Worm (Caenorhabditis elegans): ENCODE measurements around the gene T08B6.4.

The T08B6.4 gene

DNA sequence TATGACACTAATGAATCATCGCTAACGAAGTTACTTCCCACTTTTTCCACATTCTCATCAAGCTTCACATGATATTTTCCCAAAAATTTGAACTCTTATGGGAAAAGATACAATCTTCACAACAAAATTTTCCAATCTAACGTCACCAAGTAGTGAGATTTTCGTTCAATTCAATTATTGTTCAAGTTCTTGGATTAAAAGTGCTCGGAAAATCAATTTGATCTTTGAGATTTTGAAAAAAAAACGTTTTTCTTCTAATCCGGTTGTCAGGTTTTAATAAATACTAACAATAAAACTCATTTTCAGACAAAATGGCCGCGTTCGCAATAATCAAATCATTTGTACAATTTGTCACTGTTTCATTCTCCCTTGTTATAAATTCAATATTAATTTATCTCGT, 28.6 kb downstream of the T08B6.4 start, which contains the start of gene str-153:
str-153 (plus strand) TSS at position 301 of the 400 bp plus-strand sequence.
- no peak for TF ChIP-seq B0336.3 (GFP tag; IDR thresholded peaks at IDR 0.05)

DNA sequence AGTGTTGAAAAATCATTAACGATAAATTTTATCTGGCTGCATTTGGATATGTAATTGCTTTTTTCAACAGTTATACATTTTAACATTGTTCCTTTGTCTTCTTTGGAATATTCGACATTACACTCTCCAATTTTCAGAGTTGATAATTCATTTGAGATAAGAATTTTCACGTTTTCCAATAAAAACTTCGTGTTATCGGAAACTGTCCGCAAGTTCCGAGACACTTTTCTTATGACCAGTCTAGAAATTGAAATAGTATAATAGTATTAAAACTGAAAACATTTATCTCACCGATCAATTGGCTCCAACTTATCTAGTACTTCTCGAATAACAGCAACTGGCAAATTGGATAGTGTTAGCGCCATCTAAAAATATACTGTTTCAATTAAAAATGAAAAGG, 32.2 kb downstream of the T08B6.4 start, which contains the start of gene fbxa-86:
fbxa-86 (minus strand) TSS at position 367 of the 400 bp plus-strand sequence.
- TF ChIP-seq xnd-1 (tag; optimal IDR thresholded peaks at IDR 0.05) (no peak), ekl-4 (GFP tag; IDR thresholded peaks at IDR 0.05) (no peak), tbx-9 (tag; optimal IDR thresholded peaks at IDR 0.05; ENCODE audit: borderline replicate concordance) (no peak), unc-130 (GFP tag; optimal IDR thresholded peaks at IDR 0.05) (no peak), lin-40 (tag; optimal IDR thresholded peaks at IDR 0.05) (no peak), B0019.2 (GFP tag; conservative IDR thresholded peaks at IDR 0.05) (no peak), K12H6.12 (tag; optimal IDR thresholded peaks at IDR 0.05) (no peak), sea-2 (GFP tag; IDR thresholded peaks at IDR 0.05) (no peak), F33H1.4 (GFP tag; IDR thresholded peaks at IDR 0.05) (no peak), ceh-58 (GFP tag; IDR thresholded peaks at IDR 0.05) (no peak), hmg-1.2 (GFP tag; IDR thresholded peaks at IDR 0.05) (no peak), efl-1 (GFP tag; optimal IDR thresholded peaks at IDR 0.05) (no peak), lir-1 (GFP tag; conservative IDR thresholded peaks at IDR 0.05) (no peak), mcd-1 (GFP tag; IDR thresholded peaks at IDR 0.05) (no peak), let-607 (tag; optimal IDR thresholded peaks at IDR 0.05) (no peak), dox-1 (GFP tag; IDR thresholded peaks at IDR 0.05) (no peak), ceh-27 (GFP tag; optimal IDR thresholded peaks at IDR 0.05) (no peak), Y53F4B.3 (GFP tag; IDR thresholded peaks at IDR 0.05) (no peak), ztf-3 (GFP tag; optimal IDR thresholded peaks at IDR 0.05) (no peak), athp-1 (tag; optimal IDR thresholded peaks at IDR 0.05) (no peak)

DNA sequence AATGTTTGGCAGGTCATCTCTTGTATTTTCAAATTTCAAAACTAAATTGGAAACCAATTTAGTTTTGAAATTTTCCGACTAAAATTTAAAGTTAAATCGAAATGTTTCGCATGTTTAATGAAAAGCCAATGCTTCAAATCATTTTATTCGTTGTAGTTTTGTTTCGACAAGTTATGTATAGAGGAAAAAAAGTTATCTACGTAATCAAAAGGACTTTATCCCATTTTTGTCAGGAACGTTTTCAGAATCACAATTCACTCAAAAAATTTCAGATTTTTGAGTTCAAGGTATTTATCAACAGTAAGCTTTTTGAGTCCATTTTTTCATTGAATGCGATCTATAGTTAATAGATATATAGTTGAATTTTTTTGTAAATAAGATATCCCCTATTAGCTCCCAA, 33.2 kb downstream of the T08B6.4 start, which contains the start of gene str-168:
str-168 (plus strand) TSS at position 301 of the 400 bp plus-strand sequence.
- TF ChIP-seq rec-8 (tag; optimal IDR thresholded peaks at IDR 0.05) = no peak
- TF ChIP-seq Y95B8A.8 (GFP tag; IDR thresholded peaks at IDR 0.05) = no peak
- TF ChIP-seq nhr-120 (GFP tag; IDR thresholded peaks at IDR 0.05) = no peak
- TF ChIP-seq hmg-1.2 (GFP tag; IDR thresholded peaks at IDR 0.05) = no peak
- TF ChIP-seq F57A8.1 (GFP tag; optimal IDR thresholded peaks at IDR 0.05) = no peak
- TF ChIP-seq bed-2 (GFP tag; IDR thresholded peaks at IDR 0.05) = no peak
- no peak for TF ChIP-seq chd-7 (tag; optimal IDR thresholded peaks at IDR 0.05)

DNA sequence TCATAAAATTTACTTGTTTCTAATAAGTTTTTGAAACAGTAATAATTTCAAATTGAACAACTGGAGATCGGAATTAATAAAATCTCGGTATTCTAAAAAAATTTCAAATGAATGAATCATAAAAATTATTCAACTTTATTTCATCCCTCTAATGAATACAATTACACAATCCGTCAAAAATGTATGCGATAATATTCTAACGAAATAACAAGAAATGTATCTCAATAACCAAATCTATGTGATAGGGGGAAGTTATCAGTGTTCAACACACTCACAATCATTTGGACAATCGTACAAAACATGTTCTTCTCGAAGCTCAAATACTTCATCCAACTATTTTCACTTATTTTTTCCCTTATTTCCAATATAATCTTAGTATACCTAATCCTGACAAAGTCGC, 36.2 kb downstream of the T08B6.4 start, which contains the start of gene Y9C9A.5:
Y9C9A.5 (plus strand) TSS at position 301 of the 400 bp plus-strand sequence.
- TF ChIP-seq aptf-3 (GFP tag; IDR thresholded peaks at IDR 0.05) = no peak
- no peak for TF ChIP-seq ceh-100 (GFP tag; IDR thresholded peaks at IDR 0.05)

DNA sequence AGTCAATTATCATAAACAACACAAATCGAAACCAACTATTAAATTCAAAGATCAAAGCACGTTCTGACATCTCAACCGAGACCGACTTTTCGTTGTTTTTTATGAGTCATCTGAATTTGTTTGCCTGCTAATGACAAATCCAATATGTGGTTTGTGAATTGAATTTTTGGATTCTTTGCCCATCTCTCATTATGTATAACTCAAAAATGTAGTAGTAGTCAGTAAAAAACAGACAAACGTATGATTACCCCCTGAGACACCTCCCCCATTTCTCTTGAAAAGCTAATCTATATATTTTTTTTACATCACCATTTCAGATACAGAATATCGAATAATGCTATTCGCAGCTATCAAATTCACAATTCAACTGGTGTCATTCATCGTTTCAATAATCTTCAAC, 40.3 kb downstream of the T08B6.4 start, which contains the start of gene str-169:
str-169 (plus strand) TSS at position 301 of the 400 bp plus-strand sequence.
- TF ChIP-seq zim-3 (tag; optimal IDR thresholded peaks at IDR 0.05) (no peak), madf-10 (tag; optimal IDR thresholded peaks at IDR 0.05) (no peak), F52B5.7 (tag; optimal IDR thresholded peaks at IDR 0.05) (no peak), B0261.1 (tag; optimal IDR thresholded peaks at IDR 0.05) (no peak), madf-8 (GFP tag; conservative IDR thresholded peaks at IDR 0.05) (no peak), tbx-9 (tag; optimal IDR thresholded peaks at IDR 0.05; ENCODE audit: borderline replicate concordance) (no peak)
